Fruit fly (Drosophila melanogaster): ENCODE results near the gene Agpat3.

Agpat3 gene

dm6 chr3L:16412394-16412950 lies 26.7 kb upstream of the Agpat3 start, which contains the start of gene Serinc:
Gene Serinc (plus strand): TSS chr3L:16412722.
- peak; percentile 2 for TF ChIP-seq Hr96 (GFP tag; optimal IDR thresholded peaks at IDR 0.05)
- TF ChIP-seq pad (GFP tag; optimal IDR thresholded peaks at IDR 0.05), result peak; percentile 16
- no peak for TF ChIP-seq Clk (GFP tag; optimal IDR thresholded peaks at IDR 0.05)
- TF ChIP-seq toe (GFP tag; optimal IDR thresholded peaks at IDR 0.05), result peak; percentile 76
- peak; percentile 30 for TF ChIP-seq tj (GFP tag; optimal IDR thresholded peaks at IDR 0.05)
- peak; percentile 50 for TF ChIP-seq CG1620 (GFP tag; optimal IDR thresholded peaks at IDR 0.05)
- TF ChIP-seq cic (GFP tag; optimal IDR thresholded peaks at IDR 0.05), result peak; percentile 13
- TF ChIP-seq kay (GFP tag; ENCODE audit: borderline replicate concordance), result no peak
- TF ChIP-seq CG7101 (tag; optimal IDR thresholded peaks at IDR 0.05), result peak; percentile 36
- peak; percentile 27 for TF ChIP-seq bab1 (GFP tag; optimal IDR thresholded peaks at IDR 0.05)
- TF ChIP-seq CG7045 (GFP tag; optimal IDR thresholded peaks at IDR 0.05), result no peak
- peak; percentile 68 for TF ChIP-seq CG5204 (GFP tag; optimal IDR thresholded peaks at IDR 0.05)
- TF ChIP-seq ovo (GFP tag; optimal IDR thresholded peaks at IDR 0.05), result peak; percentile 57
- TF ChIP-seq CG33017 (tag; optimal IDR thresholded peaks at IDR 0.05), result no peak
- TF ChIP-seq CG12768 (GFP tag; optimal IDR thresholded peaks at IDR 0.05), result no peak
- peak; percentile 58 for TF ChIP-seq Mnt (GFP tag; optimal IDR thresholded peaks at IDR 0.05)
- peak; percentile 55 for TF ChIP-seq Crg-1 (GFP tag; optimal IDR thresholded peaks at IDR 0.05)
- peak; percentile 17 for TF ChIP-seq CG11617 (GFP tag; optimal IDR thresholded peaks at IDR 0.05)
- TF ChIP-seq cnc (optimal IDR thresholded peaks at IDR 0.05), result no peak
- TF ChIP-seq CG14711 (tag; optimal IDR thresholded peaks at IDR 0.05), result peak; percentile 17

- TF ChIP-seq Mnt (GFP tag; optimal IDR thresholded peaks at IDR 0.05) (peak; percentile 14), CG11617 (GFP tag; optimal IDR thresholded peaks at IDR 0.05) (no peak), CG5204 (GFP tag; optimal IDR thresholded peaks at IDR 0.05) (no peak), Hr96 (GFP tag; optimal IDR thresholded peaks at IDR 0.05) (peak; percentile 83), CG14711 (tag; optimal IDR thresholded peaks at IDR 0.05) (no peak), pad (GFP tag; optimal IDR thresholded peaks at IDR 0.05) (no peak), cnc (optimal IDR thresholded peaks at IDR 0.05) (no peak), kay (GFP tag; ENCODE audit: borderline replicate concordance) (no peak), CG1620 (GFP tag; optimal IDR thresholded peaks at IDR 0.05) (no peak), CG12768 (GFP tag; optimal IDR thresholded peaks at IDR 0.05) (no peak), Clk (GFP tag; optimal IDR thresholded peaks at IDR 0.05) (no peak), CG7045 (GFP tag; optimal IDR thresholded peaks at IDR 0.05) (no peak), CG33017 (tag; optimal IDR thresholded peaks at IDR 0.05) (peak; percentile 12), ovo (GFP tag; optimal IDR thresholded peaks at IDR 0.05) (no peak), Crg-1 (GFP tag; optimal IDR thresholded peaks at IDR 0.05) (no peak), toe (GFP tag; optimal IDR thresholded peaks at IDR 0.05) (no peak), cic (GFP tag; optimal IDR thresholded peaks at IDR 0.05) (peak; percentile 28), CG7101 (tag; optimal IDR thresholded peaks at IDR 0.05) (peak; percentile 23), tj (GFP tag; optimal IDR thresholded peaks at IDR 0.05) (no peak), bab1 (GFP tag; optimal IDR thresholded peaks at IDR 0.05) (peak; percentile 35)
Observed at dm6 chr3L:16411566-16411965, 25.8 kb upstream of the Agpat3 start, which contains the start of gene fax. Gene fax (minus strand): TSS chr3L:16411828.

dm6 chr3L:16410234-16411119 lies 24.7 kb upstream of the Agpat3 start:
- TF ChIP-seq cic (GFP tag; optimal IDR thresholded peaks at IDR 0.05) (no peak), Clk (GFP tag; optimal IDR thresholded peaks at IDR 0.05) (no peak), CG7101 (tag; optimal IDR thresholded peaks at IDR 0.05) (no peak), pad (GFP tag; optimal IDR thresholded peaks at IDR 0.05) (peak; percentile 72), CG33017 (tag; optimal IDR thresholded peaks at IDR 0.05) (no peak)

dm6 chr3L:16409440-16410233 lies 23.9 kb upstream of the Agpat3 start:
- no peak for TF ChIP-seq tj (GFP tag; optimal IDR thresholded peaks at IDR 0.05)
- peak; percentile 91 for TF ChIP-seq pad (GFP tag; optimal IDR thresholded peaks at IDR 0.05)

- peak; percentile 2 for TF ChIP-seq ovo (GFP tag; optimal IDR thresholded peaks at IDR 0.05)
- TF ChIP-seq CG12768 (GFP tag; optimal IDR thresholded peaks at IDR 0.05), result no peak
- no peak for TF ChIP-seq Clk (GFP tag; optimal IDR thresholded peaks at IDR 0.05)
- peak; percentile 71 for TF ChIP-seq kay (GFP tag; ENCODE audit: borderline replicate concordance)
- peak; percentile 6 for TF ChIP-seq CG33017 (tag; optimal IDR thresholded peaks at IDR 0.05)
- TF ChIP-seq Crg-1 (GFP tag; optimal IDR thresholded peaks at IDR 0.05), result no peak
- TF ChIP-seq toe (GFP tag; optimal IDR thresholded peaks at IDR 0.05), result no peak
- TF ChIP-seq Hr96 (GFP tag; optimal IDR thresholded peaks at IDR 0.05), result no peak
- TF ChIP-seq CG1620 (GFP tag; optimal IDR thresholded peaks at IDR 0.05), result no peak
- peak; percentile 2 for TF ChIP-seq CG14711 (tag; optimal IDR thresholded peaks at IDR 0.05)
- TF ChIP-seq Mnt (GFP tag; optimal IDR thresholded peaks at IDR 0.05), result no peak
- peak; percentile 30 for TF ChIP-seq tj (GFP tag; optimal IDR thresholded peaks at IDR 0.05)
- no peak for TF ChIP-seq CG5204 (GFP tag; optimal IDR thresholded peaks at IDR 0.05)
- TF ChIP-seq CG7101 (tag; optimal IDR thresholded peaks at IDR 0.05), result no peak
- no peak for TF ChIP-seq cnc (optimal IDR thresholded peaks at IDR 0.05)
- peak; percentile 35 for TF ChIP-seq bab1 (GFP tag; optimal IDR thresholded peaks at IDR 0.05)
- TF ChIP-seq cic (GFP tag; optimal IDR thresholded peaks at IDR 0.05), result no peak
- peak; percentile 46 for TF ChIP-seq CG7045 (GFP tag; optimal IDR thresholded peaks at IDR 0.05)
- peak; percentile 61 for TF ChIP-seq pad (GFP tag; optimal IDR thresholded peaks at IDR 0.05)
- TF ChIP-seq CG11617 (GFP tag; optimal IDR thresholded peaks at IDR 0.05), result peak; percentile 29
Observed at dm6 chr3L:16408609-16409439, 23.1 kb upstream of the Agpat3 start.

Data from whole organism, adult.